Worm (Caenorhabditis elegans) whole organism, L4 larva: ENCODE measurements around the gene pgp-11.

Experiments used
- F37D6.2 ChIP-seq: sonication (generic microtip); optimal IDR thresholded peaks from 2 replicates; lab custom pipeline; 2016; ENCODE audit warnings: mild to moderate bottlenecking, missing genetic modification characterization, missing compliant biosample characterization
- F49E8.2 ChIP-seq: sonication (generic microtip); optimal IDR thresholded peaks from 2 replicates; lab custom pipeline; 2016; ENCODE audit warnings: missing compliant biosample characterization, mild to moderate bottlenecking, missing genetic modification characterization, borderline replicate concordance
- Y105C5A.15 ChIP-seq: fragments of 200-800 bp; sonication (Bioruptor generic); IDR thresholded peaks from 2 replicates; pipeline ENCODE4 v1.3.6; 2022; ENCODE audit warnings: missing genetic modification characterization, missing compliant biosample characterization
- Y48G9A.11 ChIP-seq: fragments of 200-800 bp; sonication (Bioruptor generic); IDR thresholded peaks from 2 replicates; pipeline ENCODE4 v1.3.6; 2022; ENCODE audit warnings: missing genetic modification reagents, missing genetic modification characterization, missing compliant biosample characterization
- Y5F2A.4 ChIP-seq: fragments of 200-800 bp; sonication (Bioruptor generic); optimal IDR thresholded peaks from 2 replicates; lab custom pipeline; 2018; ENCODE audit warnings: mild to moderate bottlenecking, missing genetic modification characterization, missing compliant biosample characterization
- Y75B8A.6 ChIP-seq: fragments of 200-800 bp; sonication (Bioruptor generic); IDR thresholded peaks from 2 replicates; pipeline ENCODE4 v1.3.6; 2022; ENCODE audit warnings: missing genetic modification reagents, missing genetic modification characterization, missing compliant biosample characterization
- ZK337.2 ChIP-seq: fragments of 200-800 bp; sonication (Bioruptor generic); IDR thresholded peaks from 2 replicates; pipeline ENCODE4 v1.3.6; 2022; ENCODE audit warnings: missing genetic modification reagents, missing genetic modification characterization, missing compliant biosample characterization
- ZK546.5 ChIP-seq, 2 experiments: sonication (generic microtip); optimal IDR thresholded peaks; 2 replicates each; lab custom pipeline; 2017; ENCODE audit warnings: missing biosample characterization in 2 of 2, missing genetic modification characterization in 2 of 2
- aha-1 ChIP-seq: fragments of 150-350 bp; peaks from one replicate; lab custom pipeline; 2014; ENCODE audit warnings: missing biosample characterization, missing genetic modification characterization
- aly-2 ChIP-seq: sonication (generic microtip); optimal IDR thresholded peaks from 2 replicates; lab custom pipeline; 2018; ENCODE audit warnings: missing biosample characterization, missing genetic modification characterization
- ama-1 ChIP-seq: fragments of 150-350 bp; optimal IDR thresholded peaks from 2 replicates; lab custom pipeline; 2014; ENCODE audit warnings: inconsistent platforms, mixed read lengths
- arid-1 ChIP-seq: fragments of 200-800 bp; sonication (Bioruptor generic); conservative IDR thresholded peaks from 2 replicates; pipeline ENCODE4 v1.3.6; 2022; ENCODE audit warnings: missing genetic modification reagents, missing genetic modification characterization, missing compliant biosample characterization
- ceh-62 ChIP-seq: sonication (generic microtip); optimal IDR thresholded peaks from 2 replicates; lab custom pipeline; 2017; ENCODE audit warnings: missing biosample characterization, missing genetic modification characterization
- ceh-82 ChIP-seq: sonication (generic microtip); optimal IDR thresholded peaks from 2 replicates; lab custom pipeline; 2017; ENCODE audit warnings: missing biosample characterization, missing genetic modification characterization
- ctbp-1 ChIP-seq: fragments of 200-800 bp; sonication (Bioruptor generic); IDR thresholded peaks from 2 replicates; pipeline ENCODE4 v1.3.6; 2022; ENCODE audit warnings: missing genetic modification reagents, missing genetic modification characterization, missing compliant biosample characterization
- daf-12 ChIP-seq: fragments of 150-350 bp; optimal IDR thresholded peaks from 2 replicates; lab custom pipeline; 2014; ENCODE audit warnings: missing biosample characterization, missing genetic modification reagents, missing genetic modification characterization
- daf-19 ChIP-seq: fragments of 200-800 bp; sonication (Bioruptor generic); conservative IDR thresholded peaks from 2 replicates; pipeline ENCODE4 v1.3.6; 2022; ENCODE audit warnings: missing genetic modification characterization, missing compliant biosample characterization
- dmd-6 ChIP-seq: fragments of 200-800 bp; sonication (Bioruptor generic); IDR thresholded peaks from 2 replicates; pipeline ENCODE4 v1.3.6; 2022; ENCODE audit warnings: missing genetic modification reagents, missing genetic modification characterization, missing compliant biosample characterization
- dpl-1 ChIP-seq: fragments of 150-350 bp; optimal IDR thresholded peaks from 2 replicates; lab custom pipeline; 2014; ENCODE audit warnings: missing biosample characterization, missing genetic modification reagents, missing genetic modification characterization
- dve-1 ChIP-seq: sonication (generic microtip); optimal IDR thresholded peaks from 2 replicates; lab custom pipeline; 2017; ENCODE audit warnings: antibody characterized with exemption, mild to moderate bottlenecking, missing genetic modification characterization, missing compliant biosample characterization; ENCODE audit not compliant: insufficient read depth
- egl-27 ChIP-seq: sonication (generic microtip); optimal IDR thresholded peaks from 3 replicates; lab custom pipeline; 2017; ENCODE audit warnings: missing biosample characterization, missing genetic modification reagents, missing genetic modification characterization
- egl-43 ChIP-seq: fragments of 200-800 bp; sonication (Bioruptor generic); IDR thresholded peaks from 2 replicates; pipeline ENCODE4 v1.3.6; 2022; ENCODE audit warnings: missing genetic modification reagents, missing genetic modification characterization, missing compliant biosample characterization
- fos-1 ChIP-seq: fragments of 150-350 bp; optimal IDR thresholded peaks from 2 replicates; lab custom pipeline; 2014; ENCODE audit warnings: missing biosample characterization, missing genetic modification characterization
- hif-1 ChIP-seq, 2 experiments: sonication (generic microtip); optimal IDR thresholded peaks; 2 replicates each; lab custom pipeline; 2016 to 2017; ENCODE audit warnings: missing compliant biosample characterization in 2 of 2, missing genetic modification characterization in 2 of 2, missing genetic modification reagents in 2 of 2, missing genotype in 2 of 2, mild to moderate bottlenecking in 1 of 2
- hlh-11 ChIP-seq: fragments of 200-800 bp; sonication (Bioruptor generic); optimal IDR thresholded peaks from 2 replicates; lab custom pipeline; 2018; ENCODE audit warnings: mild to moderate bottlenecking, missing genetic modification characterization, missing compliant biosample characterization
- lin-13 ChIP-seq: fragments of 150-350 bp; optimal IDR thresholded peaks from 2 replicates; lab custom pipeline; 2014; ENCODE audit warnings: missing biosample characterization, missing genetic modification reagents, missing genetic modification characterization
- lin-29 ChIP-seq: fragments of 200-800 bp; sonication (Bioruptor generic); IDR thresholded peaks from 2 replicates; pipeline ENCODE4 v1.3.6; 2022; ENCODE audit warnings: missing genetic modification reagents, missing genetic modification characterization, missing compliant biosample characterization
- madf-9 ChIP-seq: fragments of 200-800 bp; sonication (Bioruptor generic); conservative IDR thresholded peaks from 2 replicates; pipeline ENCODE4 v1.3.6; 2022; ENCODE audit warnings: missing genetic modification reagents, missing genetic modification characterization, missing compliant biosample characterization
- mes-2 ChIP-seq: sonication (generic microtip); optimal IDR thresholded peaks from 2 replicates; lab custom pipeline; 2016; ENCODE audit warnings: missing genotype, mild to moderate bottlenecking, missing genetic modification characterization, missing compliant biosample characterization; ENCODE audit not compliant: poor library complexity, severe bottlenecking
- nhr-10 ChIP-seq: fragments of 150-350 bp; optimal IDR thresholded peaks from 2 replicates; lab custom pipeline; 2014; ENCODE audit warnings: missing biosample characterization, missing genetic modification characterization
- nhr-111 ChIP-seq: fragments of 200-800 bp; sonication (Bioruptor generic); optimal IDR thresholded peaks from 2 replicates; lab custom pipeline; 2018; ENCODE audit warnings: mild to moderate bottlenecking, missing genetic modification characterization, missing compliant biosample characterization
- nhr-237 ChIP-seq: sonication (generic microtip); optimal IDR thresholded peaks from 2 replicates; lab custom pipeline; 2017; ENCODE audit warnings: missing biosample characterization, missing genetic modification characterization
- nhr-25 ChIP-seq: sonication (generic microtip); optimal IDR thresholded peaks from 2 replicates; lab custom pipeline; 2017; ENCODE audit warnings: missing genetic modification characterization, mild to moderate bottlenecking, missing compliant biosample characterization, antibody characterized with exemption, moderate library complexity, borderline replicate concordance; ENCODE audit not compliant: insufficient read depth
- nhr-28 ChIP-seq: fragments of 150-350 bp; optimal IDR thresholded peaks from 2 replicates; lab custom pipeline; 2014; ENCODE audit warnings: missing biosample characterization, missing genetic modification characterization
- nhr-41 ChIP-seq: fragments of 200-800 bp; sonication (Bioruptor generic); IDR thresholded peaks from 2 replicates; pipeline ENCODE4 v1.3.6; 2022; ENCODE audit warnings: missing genetic modification reagents, missing genetic modification characterization, missing compliant biosample characterization
- nhr-42 ChIP-seq: fragments of 200-800 bp; sonication (Bioruptor generic); IDR thresholded peaks from 2 replicates; pipeline ENCODE4 v1.3.6; 2022; ENCODE audit warnings: missing genetic modification characterization, missing compliant biosample characterization
- nhr-48 ChIP-seq: sonication (generic microtip); optimal IDR thresholded peaks from 2 replicates; lab custom pipeline; 2016; ENCODE audit warnings: mild to moderate bottlenecking, missing genetic modification characterization, missing compliant biosample characterization
- nhr-76 ChIP-seq: fragments of 150-350 bp; optimal IDR thresholded peaks from 2 replicates; lab custom pipeline; 2014; ENCODE audit warnings: missing biosample characterization, missing genetic modification characterization
- nhr-77 ChIP-seq: fragments of 150-350 bp; optimal IDR thresholded peaks from 2 replicates; lab custom pipeline; 2014; ENCODE audit warnings: missing biosample characterization, missing genetic modification characterization
- php-3 ChIP-seq: fragments of 200-800 bp; sonication (Bioruptor generic); IDR thresholded peaks from 2 replicates; pipeline ENCODE4 v1.3.6; 2022; ENCODE audit warnings: missing genetic modification reagents, missing genetic modification characterization, missing compliant biosample characterization
- pqm-1 ChIP-seq: sonication (generic microtip); optimal IDR thresholded peaks from 2 replicates; lab custom pipeline; 2017; ENCODE audit warnings: missing biosample characterization, missing genetic modification characterization
- rbr-2 ChIP-seq: sonication (generic microtip); optimal IDR thresholded peaks from 2 replicates; lab custom pipeline; 2016; ENCODE audit warnings: missing genotype, missing genetic modification characterization, missing compliant biosample characterization
- snpc-1.2 ChIP-seq: fragments of 200-800 bp; sonication (Bioruptor generic); IDR thresholded peaks from 2 replicates; pipeline ENCODE4 v1.3.6; 2022; ENCODE audit warnings: missing genetic modification reagents, missing genetic modification characterization, missing compliant biosample characterization
- snpc-4 ChIP-seq: fragments of 150-350 bp; optimal IDR thresholded peaks from 2 replicates; lab custom pipeline; 2014; ENCODE audit warnings: missing biosample characterization, missing genetic modification characterization
- spr-1 ChIP-seq: sonication (generic microtip); optimal IDR thresholded peaks from 2 replicates; lab custom pipeline; 2016; ENCODE audit warnings: mild to moderate bottlenecking, missing genetic modification characterization, missing compliant biosample characterization
- tra-1 ChIP-seq: fragments of 200-800 bp; sonication (Bioruptor generic); IDR thresholded peaks from 2 replicates; pipeline ENCODE4 v1.3.6; 2022; ENCODE audit warnings: missing genetic modification reagents, missing genetic modification characterization, missing compliant biosample characterization
- unc-130 ChIP-seq: sonication (generic microtip); optimal IDR thresholded peaks from 2 replicates; lab custom pipeline; 2016; ENCODE audit warnings: missing genetic modification reagents, missing genetic modification characterization, missing compliant biosample characterization
- zag-1 ChIP-seq: fragments of 150-350 bp; optimal IDR thresholded peaks from 2 replicates; lab custom pipeline; 2014; ENCODE audit warnings: missing biosample characterization, missing genetic modification characterization
- zfp-3 ChIP-seq: fragments of 200-800 bp; sonication (Bioruptor generic); conservative IDR thresholded peaks from 2 replicates; pipeline ENCODE4 v1.3.6; 2022; ENCODE audit warnings: missing genetic modification reagents, missing genetic modification characterization, missing compliant biosample characterization
- ztf-7 ChIP-seq: fragments of 150-350 bp; optimal IDR thresholded peaks from 2 replicates; lab custom pipeline; 2014; ENCODE audit warnings: missing biosample characterization, missing genetic modification characterization

Gene pgp-11

DNA sequence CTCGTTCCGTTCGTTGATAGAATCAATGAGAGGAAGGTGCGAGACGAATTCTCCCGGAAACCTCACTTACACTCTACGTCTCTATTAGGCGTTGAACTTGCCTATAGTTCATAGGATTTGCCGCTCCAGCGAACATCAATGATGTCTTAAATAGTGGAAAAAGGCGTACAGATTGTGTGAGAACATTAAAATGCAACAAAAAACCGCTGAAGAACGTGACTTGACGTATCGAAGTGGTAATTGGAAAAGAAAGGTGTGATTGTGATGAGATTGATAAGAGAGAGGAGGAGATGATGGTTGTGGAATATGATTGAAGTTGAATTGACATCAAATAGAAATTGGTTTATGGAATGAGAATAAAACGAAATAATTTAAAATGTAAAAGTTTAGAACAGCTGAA is 30.0 kb upstream of the pgp-11 start (continued):
- TF ChIP-seq hlh-11 (tag; lab: Kevin White, UChicago) = peak; percentile 39
- no peak for TF ChIP-seq egl-27 (tag; lab: Kevin White, UChicago)
- TF ChIP-seq ZK546.5 (tag; optimal IDR thresholded peaks at IDR 0.05; lab: Kevin White, UChicago) = no peak
- no peak for TF ChIP-seq daf-12 (tag; lab: Kevin White, UChicago)
- no peak for TF ChIP-seq spr-1 (tag; lab: Kevin White, UChicago)
- TF ChIP-seq hif-1 (tag; optimal IDR thresholded peaks at IDR 0.05; lab: Kevin White, UChicago) = no peak

DNA sequence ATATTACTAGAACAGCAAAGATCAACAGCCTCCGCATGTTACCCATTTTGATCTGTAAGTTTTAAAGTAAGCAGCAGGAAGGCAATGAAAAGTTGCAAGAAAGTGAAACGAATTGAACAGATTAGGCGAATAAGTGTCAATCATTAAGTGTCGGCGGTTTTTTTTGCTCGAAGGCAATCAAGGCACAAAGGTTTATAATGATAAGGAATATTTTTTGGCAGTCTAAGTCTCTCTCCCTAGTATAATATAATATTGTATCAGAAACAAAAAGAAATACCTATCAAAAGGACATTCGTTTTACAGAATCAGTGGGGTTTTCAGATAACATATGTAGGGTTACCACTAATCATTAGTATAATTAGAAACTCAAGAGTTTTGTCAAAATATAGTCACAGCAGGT is 28.6 kb upstream of the pgp-11 start, which contains the start of gene nrf-6:
nrf-6 (minus strand) TSS at position 52 of the 400 bp plus-strand sequence.
- TF ChIP-seq aha-1 (tag; lab: Kevin White, UChicago) (no peak), nhr-237 (tag; lab: Kevin White, UChicago) (no peak), ZK337.2 (GFP tag; lab: Robert Waterston, UW) (no peak), ceh-82 (no peak), fos-1 (tag; lab: Kevin White, UChicago) (no peak), zag-1 (no peak), dmd-6 (GFP tag; lab: Robert Waterston, UW) (peak; percentile 90), Y5F2A.4 (GFP tag; lab: Kevin White, UChicago) (no peak), egl-27 (tag; lab: Kevin White, UChicago) (no peak), Y105C5A.15 (GFP tag; lab: Robert Waterston, UW) (no peak), Y48G9A.11 (no peak), arid-1 (GFP tag; lab: Robert Waterston, UW) (no peak), nhr-111 (GFP tag; lab: Kevin White, UChicago) (no peak), zfp-3 (GFP tag; lab: Robert Waterston, UW) (no peak), pqm-1 (tag; lab: Kevin White, UChicago) (peak; percentile 43), ztf-7 (no peak), dve-1 (peak; percentile 74), mes-2 (tag; lab: Kevin White, UChicago) (no peak), rbr-2 (no peak), spr-1 (tag; lab: Kevin White, UChicago) (no peak), nhr-41 (GFP tag; lab: Robert Waterston, UW) (no peak), php-3 (GFP tag; lab: Robert Waterston, UW) (peak; percentile 46; the same call in 1 of the 2 replicates), nhr-25 (tag; lab: Kevin White, UChicago) (no peak), F37D6.2 (tag; lab: Kevin White, UChicago) (no peak), lin-29 (no peak), unc-130 (GFP tag; lab: Kevin White, UChicago) (no peak), tra-1 (GFP tag; lab: Robert Waterston, UW) (peak; percentile 66; the same call in 1 of the 2 replicates), nhr-28 (tag; lab: Kevin White, UChicago) (peak; percentile 66), ama-1 (lab: Kevin White, UChicago) (no peak), hlh-11 (tag; lab: Kevin White, UChicago) (peak; percentile 61), nhr-48 (peak; percentile 41), Y75B8A.6 (GFP tag; lab: Robert Waterston, UW) (no peak), nhr-76 (tag; lab: Kevin White, UChicago) (no peak), dpl-1 (GFP tag; lab: Kevin White, UChicago) (no peak), madf-9 (GFP tag; lab: Robert Waterston, UW) (no peak), F49E8.2 (no peak), aly-2 (tag; lab: Kevin White, UChicago) (no peak), snpc-4 (tag; lab: Kevin White, UChicago) (no peak), nhr-10 (tag; lab: Kevin White, UChicago) (no peak), ctbp-1 (no peak), ZK546.5 (tag; optimal IDR thresholded peaks at IDR 0.05; lab: Kevin White, UChicago) (no peak), nhr-42 (GFP tag; lab: Robert Waterston, UW) (no peak), egl-43 (GFP tag; lab: Robert Waterston, UW) (no peak), lin-13 (no peak), ceh-62 (tag; lab: Kevin White, UChicago) (no peak), nhr-77 (tag; lab: Kevin White, UChicago) (no peak), snpc-1.2 (GFP tag; lab: Robert Waterston, UW) (no peak), daf-19 (no peak)
